Worm (Caenorhabditis elegans): ENCODE measurements around the gene nekl-4.
A peak's percentile ranks its signal among the peaks of the same experiment; 100 is the strongest.

nekl-4 gene

DNA sequence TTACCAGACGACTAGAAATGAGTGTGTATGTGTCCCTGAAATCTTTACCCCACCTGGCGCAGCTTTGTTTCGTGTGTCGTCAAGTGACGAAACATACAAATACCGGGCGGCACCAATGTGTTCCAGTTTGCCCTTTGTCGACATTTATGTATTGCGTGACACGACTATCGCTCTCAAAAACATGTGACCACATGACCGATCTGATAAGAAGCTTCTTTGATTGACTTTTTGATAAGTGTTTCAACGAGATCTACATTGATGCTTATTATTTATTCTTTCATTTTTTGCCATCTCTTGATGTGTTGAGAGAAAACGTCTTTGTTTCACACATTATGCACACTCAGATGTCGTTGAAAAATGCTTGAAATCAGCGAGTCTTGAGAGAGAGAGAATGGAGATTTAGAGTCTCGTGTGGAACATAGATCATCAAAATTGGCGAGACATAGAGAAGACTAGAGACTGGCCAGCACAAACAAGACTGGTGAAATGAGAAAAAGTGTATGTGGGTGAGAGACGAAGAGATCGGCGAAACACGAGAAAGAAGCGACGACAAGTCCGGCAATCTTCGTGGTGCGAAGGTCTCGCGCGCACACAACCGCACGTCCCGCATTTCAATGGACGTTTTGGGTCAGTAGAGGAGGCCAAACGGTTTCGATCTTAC, 14.3 kb downstream of the nekl-4 start:
- no peak for TF ChIP-seq unc-130 (tag; optimal IDR thresholded peaks at IDR 0.05)
- no peak for TF ChIP-seq sup-37 (GFP tag; optimal IDR thresholded peaks at IDR 0.05)
- peak; percentile 65 for TF ChIP-seq snu-23 (GFP tag; optimal IDR thresholded peaks at IDR 0.05)
- no peak for TF ChIP-seq lin-39 (tag; optimal IDR thresholded peaks at IDR 0.05)
- no peak for TF ChIP-seq alr-1 (tag; optimal IDR thresholded peaks at IDR 0.05; ENCODE audit: borderline replicate concordance)
- TF ChIP-seq nhr-85 (tag) = peak; percentile 82
- no peak for TF ChIP-seq vab-15 (tag; optimal IDR thresholded peaks at IDR 0.05)
- no peak for TF ChIP-seq hlh-4 (tag; optimal IDR thresholded peaks at IDR 0.05)
- TF ChIP-seq tlp-1 (tag; optimal IDR thresholded peaks at IDR 0.05) = no peak
- no peak for TF ChIP-seq nhr-11 (tag; optimal IDR thresholded peaks at IDR 0.05)
- peak; percentile 68 for TF ChIP-seq nhr-71 (tag; optimal IDR thresholded peaks at IDR 0.05)
- TF ChIP-seq mab-9 (GFP tag; IDR thresholded peaks at IDR 0.05) = no peak; the same call in 1 of the 2 replicates
- TF ChIP-seq mdl-1 (tag; optimal IDR thresholded peaks at IDR 0.05) = peak in 1 of 2 experiments; percentile 25
- no peak for TF ChIP-seq ztf-11 (tag; optimal IDR thresholded peaks at IDR 0.05)
- no peak for TF ChIP-seq nhr-28 (tag; optimal IDR thresholded peaks at IDR 0.05)
- peak; percentile 40 for TF ChIP-seq rnt-1 (tag; optimal IDR thresholded peaks at IDR 0.05)
- TF ChIP-seq lsy-2 (tag; optimal IDR thresholded peaks at IDR 0.05) = peak; percentile 10 to 61
- no peak for TF ChIP-seq hlh-17 (GFP tag; optimal IDR thresholded peaks at IDR 0.05; ENCODE audit: borderline replicate concordance)
- peak; percentile 35 for TF ChIP-seq snpc-4 (tag; optimal IDR thresholded peaks at IDR 0.05)
- no peak for TF ChIP-seq F16B12.6 (tag; optimal IDR thresholded peaks at IDR 0.05)
- peak in 1 of 2 experiments; percentile 20 for TF ChIP-seq egl-27 (tag; optimal IDR thresholded peaks at IDR 0.05)
- TF ChIP-seq nhr-47 (tag; optimal IDR thresholded peaks at IDR 0.05) = no peak
- peak; percentile 6 for TF ChIP-seq nhr-19 (GFP tag; conservative IDR thresholded peaks at IDR 0.05)
- peak; percentile 43 for TF ChIP-seq pax-3 (tag; optimal IDR thresholded peaks at IDR 0.05)
- no peak for TF ChIP-seq ceh-88 (GFP tag; IDR thresholded peaks at IDR 0.05)
- no peak for TF ChIP-seq nhr-84 (tag; optimal IDR thresholded peaks at IDR 0.05)
- TF ChIP-seq C34B4.2 (tag; optimal IDR thresholded peaks at IDR 0.05) = no peak
- no peak for TF ChIP-seq ets-5 (GFP tag; IDR thresholded peaks at IDR 0.05)
- TF ChIP-seq ceh-8 (GFP tag; optimal IDR thresholded peaks at IDR 0.05) = no peak
- peak; percentile 44 for TF ChIP-seq lin-13 (GFP tag; optimal IDR thresholded peaks at IDR 0.05)
- TF ChIP-seq elt-3 (tag; optimal IDR thresholded peaks at IDR 0.05) = peak in 3 of 6 experiments; percentile 13 to 67 (median 52)
- peak; percentile 45 for TF ChIP-seq zag-1 (tag; optimal IDR thresholded peaks at IDR 0.05)
- peak in 2 of 3 experiments; percentile 55 to 56 for TF ChIP-seq ceh-82 (tag; optimal IDR thresholded peaks at IDR 0.05)
- no peak for TF ChIP-seq ceh-63 (GFP tag; optimal IDR thresholded peaks at IDR 0.05)
- TF ChIP-seq egl-13 (tag; optimal IDR thresholded peaks at IDR 0.05) = no peak
- TF ChIP-seq sptf-1 (tag; optimal IDR thresholded peaks at IDR 0.05) = no peak
- TF ChIP-seq nhr-76 (tag; optimal IDR thresholded peaks at IDR 0.05) = no peak
- TF ChIP-seq swsn-7 (tag; optimal IDR thresholded peaks at IDR 0.05) = peak; percentile 42
- TF ChIP-seq C16A3.4 (tag; optimal IDR thresholded peaks at IDR 0.05) = no peak
- TF ChIP-seq nhr-77 (tag; optimal IDR thresholded peaks at IDR 0.05) = no peak
- TF ChIP-seq skn-1 (tag; optimal IDR thresholded peaks at IDR 0.05) = peak; percentile 51
- TF ChIP-seq lin-15B (tag; optimal IDR thresholded peaks at IDR 0.05) = peak; percentile 6
- no peak for TF ChIP-seq grh-1 (GFP tag; IDR thresholded peaks at IDR 0.05)
- TF ChIP-seq dsc-1 (tag; optimal IDR thresholded peaks at IDR 0.05) = peak; percentile 38
- peak; percentile 87 for TF ChIP-seq elt-2 (tag; optimal IDR thresholded peaks at IDR 0.05)
- no peak for TF ChIP-seq fkh-4 (tag; optimal IDR thresholded peaks at IDR 0.05; ENCODE audit: borderline replicate concordance)
- no peak for TF ChIP-seq pqm-1 (tag; optimal IDR thresholded peaks at IDR 0.05)
- no peak for TF ChIP-seq aha-1 (tag; optimal IDR thresholded peaks at IDR 0.05)
- peak; percentile 30 to 64 for TF ChIP-seq lin-35 (GFP tag; optimal IDR thresholded peaks at IDR 0.05)
- TF ChIP-seq unc-30 (tag; optimal IDR thresholded peaks at IDR 0.05) = no peak
- TF ChIP-seq ama-1 (optimal IDR thresholded peaks at IDR 0.05) = peak; percentile 81
- TF ChIP-seq unc-86 (tag; optimal IDR thresholded peaks at IDR 0.05) = no peak

All from whole organism, L1 larva.